Worm (Caenorhabditis elegans): ENCODE data around the gene F38A5.2.
A peak's percentile ranks its signal among the peaks of the same experiment; 100 is the strongest.

The F38A5.2 gene

ce11 chrIV:6554865-6555264 is 30.3 kb downstream of the F38A5.2 start (continued):
- TF ChIP-seq zag-1 (tag; optimal IDR thresholded peaks at IDR 0.05) (no peak), aly-2 (tag; optimal IDR thresholded peaks at IDR 0.05) (no peak), zip-4 (GFP tag; optimal IDR thresholded peaks at IDR 0.05) (no peak), nhr-11 (tag; optimal IDR thresholded peaks at IDR 0.05) (no peak), ces-1 (GFP tag; optimal IDR thresholded peaks at IDR 0.05) (no peak), efl-3 (GFP tag; optimal IDR thresholded peaks at IDR 0.05) (no peak), grh-1 (GFP tag; IDR thresholded peaks at IDR 0.05) (no peak), lin-14 (GFP tag; optimal IDR thresholded peaks at IDR 0.05) (peak; percentile 30), skn-1 (tag; optimal IDR thresholded peaks at IDR 0.05) (no peak), elt-3 (tag; optimal IDR thresholded peaks at IDR 0.05) (peak in 5 of 6 experiments; percentile 54 to 94 (median 92)), nhr-90 (tag; optimal IDR thresholded peaks at IDR 0.05; ENCODE audit: poor library complexity) (peak; percentile 45), ceh-63 (GFP tag; optimal IDR thresholded peaks at IDR 0.05) (no peak), hpl-2 (GFP tag; optimal IDR thresholded peaks at IDR 0.05) (peak; percentile 29), dpl-1 (GFP tag; optimal IDR thresholded peaks at IDR 0.05) (peak in 1 of 3 experiments; percentile 6), C16A3.4 (tag; optimal IDR thresholded peaks at IDR 0.05) (no peak), nhr-12 (tag; optimal IDR thresholded peaks at IDR 0.05) (no peak)

ce11 chrIV:6552036-6552435 is 33.2 kb downstream of the F38A5.2 start:
- TF ChIP-seq efl-1 (optimal IDR thresholded peaks at IDR 0.05) (no peak), efl-1 (GFP tag; optimal IDR thresholded peaks at IDR 0.05 in 1 of 2) (peak in 1 of 2 experiments; percentile 90), fos-1 (tag; optimal IDR thresholded peaks at IDR 0.05) (no peak), elt-2 (tag; optimal IDR thresholded peaks at IDR 0.05) (peak; percentile 24)

ce11 chrIV:6548609-6549008 is 36.6 kb downstream of the F38A5.2 start, which contains the start of gene fan-1:
TSS of gene fan-1 (plus strand) at chrIV:6548686.
- TF ChIP-seq unc-30 (tag; optimal IDR thresholded peaks at IDR 0.05) (no peak), ceh-82 (tag; optimal IDR thresholded peaks at IDR 0.05) (peak; percentile 43 to 74 (median 49)), dsc-1 (tag; optimal IDR thresholded peaks at IDR 0.05) (peak; percentile 53), lin-13 (GFP tag; optimal IDR thresholded peaks at IDR 0.05) (peak; percentile 63), grh-1 (GFP tag; IDR thresholded peaks at IDR 0.05) (no peak), sptf-1 (tag; optimal IDR thresholded peaks at IDR 0.05) (no peak), mef-2 (tag; optimal IDR thresholded peaks at IDR 0.05) (no peak), elt-3 (tag; optimal IDR thresholded peaks at IDR 0.05) (peak in 1 of 6 experiments; percentile 50), ceh-90 (tag; optimal IDR thresholded peaks at IDR 0.05) (no peak), ceh-88 (GFP tag; IDR thresholded peaks at IDR 0.05) (no peak), lin-15B (tag; optimal IDR thresholded peaks at IDR 0.05) (peak; percentile 55), unc-130 (tag; optimal IDR thresholded peaks at IDR 0.05) (peak; percentile 57), pax-3 (tag; optimal IDR thresholded peaks at IDR 0.05) (no peak), nhr-47 (tag; optimal IDR thresholded peaks at IDR 0.05) (peak; percentile 74), aha-1 (tag; optimal IDR thresholded peaks at IDR 0.05) (no peak), hpl-2 (GFP tag; optimal IDR thresholded peaks at IDR 0.05) (no peak), swsn-7 (tag; optimal IDR thresholded peaks at IDR 0.05) (peak; percentile 63), skn-1 (tag; optimal IDR thresholded peaks at IDR 0.05) (peak; percentile 74), fos-1 (tag; optimal IDR thresholded peaks at IDR 0.05) (peak; percentile 49), nhr-85 (tag) (peak; percentile 69), efl-1 (optimal IDR thresholded peaks at IDR 0.05) (peak; percentile 94 to 98), efl-1 (GFP tag; optimal IDR thresholded peaks at IDR 0.05 in 1 of 2) (peak; percentile 98 to 100), egl-13 (tag; optimal IDR thresholded peaks at IDR 0.05) (peak; percentile 26), ztf-11 (tag; optimal IDR thresholded peaks at IDR 0.05) (no peak), hlh-17 (GFP tag; optimal IDR thresholded peaks at IDR 0.05; ENCODE audit: borderline replicate concordance) (no peak), unc-86 (tag; optimal IDR thresholded peaks at IDR 0.05) (peak; percentile 48), ama-1 (optimal IDR thresholded peaks at IDR 0.05) (no peak), nhr-76 (tag; optimal IDR thresholded peaks at IDR 0.05) (no peak), egl-27 (tag; optimal IDR thresholded peaks at IDR 0.05) (no peak), hlh-4 (tag; optimal IDR thresholded peaks at IDR 0.05) (no peak), nhr-77 (tag; optimal IDR thresholded peaks at IDR 0.05) (peak; percentile 2), snu-23 (GFP tag; optimal IDR thresholded peaks at IDR 0.05) (peak; percentile 74), ceh-8 (GFP tag; optimal IDR thresholded peaks at IDR 0.05) (no peak), nhr-11 (tag; optimal IDR thresholded peaks at IDR 0.05) (no peak), rnt-1 (tag; optimal IDR thresholded peaks at IDR 0.05) (peak; percentile 71), irx-1 (tag; optimal IDR thresholded peaks at IDR 0.05) (peak; percentile 30), vab-15 (tag; optimal IDR thresholded peaks at IDR 0.05) (no peak), lin-39 (tag; optimal IDR thresholded peaks at IDR 0.05) (peak; percentile 0)

Measured in whole organism, L1 larva.